Fruit fly (Drosophila melanogaster): ENCODE results near the gene CG12375.

Gene CG12375

dm6 chr2L:8086736-8087467, 39.8 kb downstream of the CG12375 start (continued):
- TF ChIP-seq CG10147 (GFP tag; optimal IDR thresholded peaks at IDR 0.05): peak; percentile 23
- TF ChIP-seq CG15269 (tag; optimal IDR thresholded peaks at IDR 0.05): peak; percentile 36
- TF ChIP-seq CG9932 (GFP tag; IDR thresholded peaks at IDR 0.05): peak; percentile 27; the same call in 1 of the 2 replicates
- no peak for TF ChIP-seq CG4707 (GFP tag; optimal IDR thresholded peaks at IDR 0.05)
- peak; percentile 0 for TF ChIP-seq Myb (GFP tag; optimal IDR thresholded peaks at IDR 0.05)
- peak; percentile 36 for TF ChIP-seq CG2678 (tag; optimal IDR thresholded peaks at IDR 0.05)
- TF ChIP-seq CG12659 (GFP tag; optimal IDR thresholded peaks at IDR 0.05): peak; percentile 33
- TF ChIP-seq sqz (GFP tag; optimal IDR thresholded peaks at IDR 0.05): no peak
- TF ChIP-seq Taf1 (GFP tag; IDR thresholded peaks at IDR 0.05): 0 out of 2 replicates have a peak, but pooled peaks have one; percentile 10
- peak; percentile 2 for TF ChIP-seq grau (tag; optimal IDR thresholded peaks at IDR 0.05)
- TF ChIP-seq lilli (GFP tag; optimal IDR thresholded peaks at IDR 0.05): peak; percentile 27
- TF ChIP-seq CG34376 (GFP tag; optimal IDR thresholded peaks at IDR 0.05): peak; percentile 74
- peak; percentile 80 for TF ChIP-seq CG12769 (tag; optimal IDR thresholded peaks at IDR 0.05)
- peak; percentile 58; the same call in 1 of the 3 replicates for TF ChIP-seq ci (GFP tag; IDR thresholded peaks at IDR 0.05)
- peak; percentile 20 for TF ChIP-seq CG9817 (tag; optimal IDR thresholded peaks at IDR 0.05)
- peak; percentile 38 for TF ChIP-seq exex (tag; optimal IDR thresholded peaks at IDR 0.05)
- TF ChIP-seq Deaf1 (tag; optimal IDR thresholded peaks at IDR 0.05): peak; percentile 5
- TF ChIP-seq CG1602 (GFP tag; optimal IDR thresholded peaks at IDR 0.05): no peak
- peak; percentile 29 for TF ChIP-seq zfh2 (GFP tag; optimal IDR thresholded peaks at IDR 0.05)
- no peak for TF ChIP-seq CG6654 (GFP tag; optimal IDR thresholded peaks at IDR 0.05)
- peak; percentile 91 for TF ChIP-seq chinmo (GFP tag; IDR thresholded peaks at IDR 0.05; ENCODE audit: partially characterized antibody)
- no peak for TF ChIP-seq sob (GFP tag; IDR thresholded peaks at IDR 0.05)
- peak; percentile 1 for TF ChIP-seq CHES-1-like (GFP tag; optimal IDR thresholded peaks at IDR 0.05)
- no peak for TF ChIP-seq Antp (GFP tag; optimal IDR thresholded peaks at IDR 0.05)
- TF ChIP-seq row (GFP tag; IDR thresholded peaks at IDR 0.05): peak; percentile 65
- TF ChIP-seq tna (GFP tag; IDR thresholded peaks at IDR 0.05; ENCODE audit: partially characterized antibody): no peak
- 0 out of 3 replicates have a peak, but pooled peaks have one; percentile 19 for TF ChIP-seq dysf (GFP tag; IDR thresholded peaks at IDR 0.05)
- TF ChIP-seq scrt (GFP tag; optimal IDR thresholded peaks at IDR 0.05): peak; percentile 17
- TF ChIP-seq gem (tag; optimal IDR thresholded peaks at IDR 0.05): peak; percentile 85
- TF ChIP-seq Oli (tag; optimal IDR thresholded peaks at IDR 0.05): peak; percentile 38
- 0 out of 2 replicates have a peak, but pooled peaks have one; percentile 33 for TF ChIP-seq chm (GFP tag; IDR thresholded peaks at IDR 0.05)
- TF ChIP-seq D19A (tag; optimal IDR thresholded peaks at IDR 0.05): peak; percentile 16
- peak; percentile 85 for TF ChIP-seq sens (GFP tag)
- peak; percentile 83 for TF ChIP-seq Med (GFP tag)
- peak; percentile 49; the same call in 1 of the 2 replicates for TF ChIP-seq Adf1 (GFP tag; IDR thresholded peaks at IDR 0.05)
- TF ChIP-seq CG13287 (GFP tag; IDR thresholded peaks at IDR 0.05; ENCODE audit: partially characterized antibody): 0 out of 2 replicates have a peak, but pooled peaks have one; percentile 15
- TF ChIP-seq CG6175 (GFP tag; IDR thresholded peaks at IDR 0.05): 0 out of 3 replicates have a peak, but pooled peaks have one; percentile 16
- TF ChIP-seq CG3847 (GFP tag; IDR thresholded peaks at IDR 0.05): 0 out of 2 replicates have a peak, but pooled peaks have one; percentile 8
- no peak for TF ChIP-seq onecut (GFP tag; IDR thresholded peaks at IDR 0.05)
- 0 out of 2 replicates have a peak, but pooled peaks have one; percentile 10 for TF ChIP-seq ham (GFP tag; IDR thresholded peaks at IDR 0.05)
- TF ChIP-seq HmgZ (tag; optimal IDR thresholded peaks at IDR 0.05): peak; percentile 17
- no peak for TF ChIP-seq run (tag; optimal IDR thresholded peaks at IDR 0.05)
- TF ChIP-seq CG2120 (GFP tag; optimal IDR thresholded peaks at IDR 0.05): peak; percentile 58
- TF ChIP-seq CG34422 (GFP tag; IDR thresholded peaks at IDR 0.05): peak; percentile 13; the same call in 1 of the 3 replicates
- no peak for TF ChIP-seq peb (GFP tag; IDR thresholded peaks at IDR 0.05)
- peak; percentile 61 for TF ChIP-seq CG13894 (tag; optimal IDR thresholded peaks at IDR 0.05)
- no peak for TF ChIP-seq ab (GFP tag; optimal IDR thresholded peaks at IDR 0.05)
- peak; percentile 27 for TF ChIP-seq cwo (GFP tag; optimal IDR thresholded peaks at IDR 0.05)
